Worm (Caenorhabditis elegans) whole organism, L2 larva: ENCODE measurements around the gene clec-127.

Source experiments
- C34F6.9 ChIP-seq: fragments of 150-350 bp; optimal IDR thresholded peaks from 2 replicates; lab custom pipeline; 2014; ENCODE audit warnings: missing biosample characterization, missing genetic modification characterization
- F13H6.1 ChIP-seq: sonication (generic microtip); optimal IDR thresholded peaks from 2 replicates; lab custom pipeline; 2016; ENCODE audit warnings: missing genetic modification characterization, missing compliant biosample characterization
- R02D3.7 ChIP-seq: fragments of 150-350 bp; optimal IDR thresholded peaks from 2 replicates; lab custom pipeline; 2014; ENCODE audit warnings: missing biosample characterization, missing genetic modification characterization
- Y55F3AM.14 ChIP-seq: fragments of 200-800 bp; sonication (Bioruptor generic); optimal IDR thresholded peaks from 2 replicates; lab custom pipeline; 2018; ENCODE audit warnings: mild to moderate bottlenecking, missing genetic modification characterization, missing compliant biosample characterization
- alr-1 ChIP-seq: fragments of 150-350 bp; optimal IDR thresholded peaks from 2 replicates; lab custom pipeline; 2014; ENCODE audit warnings: missing biosample characterization, missing genetic modification characterization
- aly-2 ChIP-seq: fragments of 150-350 bp; optimal IDR thresholded peaks from 2 replicates; lab custom pipeline; 2014; ENCODE audit warnings: missing biosample characterization, missing genetic modification characterization
- blmp-1 ChIP-seq: sonication (generic microtip); optimal IDR thresholded peaks from 2 replicates; lab custom pipeline; 2017; ENCODE audit warnings: missing genetic modification characterization, mild to moderate bottlenecking, missing compliant biosample characterization, antibody characterized with exemption, moderate library complexity; ENCODE audit not compliant: insufficient read depth
- ceh-16 ChIP-seq: fragments of 150-350 bp; optimal IDR thresholded peaks from 2 replicates; lab custom pipeline; 2014; ENCODE audit warnings: missing biosample characterization, missing genetic modification characterization
- ceh-82 ChIP-seq: fragments of 150-350 bp; optimal IDR thresholded peaks from 2 replicates; lab custom pipeline; 2014; ENCODE audit warnings: missing biosample characterization, missing genetic modification characterization
- crh-2 ChIP-seq: sonication (generic microtip); optimal IDR thresholded peaks from 2 replicates; lab custom pipeline; 2017; ENCODE audit warnings: missing biosample characterization, missing genetic modification characterization
- dmd-4 ChIP-seq: sonication (generic microtip); optimal IDR thresholded peaks from 2 replicates; lab custom pipeline; 2017; ENCODE audit warnings: missing biosample characterization, missing genetic modification characterization
- egl-27 ChIP-seq: sonication (generic microtip); optimal IDR thresholded peaks from 3 replicates; lab custom pipeline; 2017; ENCODE audit warnings: missing biosample characterization, missing genetic modification reagents, missing genetic modification characterization
- elt-1 ChIP-seq: fragments of 150-350 bp; optimal IDR thresholded peaks from 2 replicates; lab custom pipeline; 2014; ENCODE audit warnings: missing biosample characterization, missing genetic modification characterization
- fos-1 ChIP-seq: fragments of 150-350 bp; optimal IDR thresholded peaks from 2 replicates; lab custom pipeline; 2014; ENCODE audit warnings: missing biosample characterization, missing genetic modification characterization
- gmeb-1 ChIP-seq: fragments of 150-350 bp; optimal IDR thresholded peaks from 2 replicates; lab custom pipeline; 2014; ENCODE audit warnings: missing biosample characterization, missing genetic modification characterization
- lin-11 ChIP-seq: fragments of 150-350 bp; sonication (generic microtip); optimal IDR thresholded peaks from 2 replicates; lab custom pipeline; 2014; ENCODE audit warnings: missing biosample characterization, missing genetic modification characterization, inconsistent platforms, mixed read lengths
- lin-39 ChIP-seq: fragments of 150-350 bp; optimal IDR thresholded peaks from 2 replicates; lab custom pipeline; 2014; ENCODE audit warnings: missing biosample characterization, missing genetic modification reagents, missing genetic modification characterization
- lsy-2 ChIP-seq, 2 experiments: fragments of 150-350 bp in 1 of 2; sonication (generic microtip) in 1 of 2; optimal IDR thresholded peaks; 2 replicates each; lab custom pipeline; 2014 to 2017; ENCODE audit warnings: missing biosample characterization in 2 of 2, missing genetic modification characterization in 2 of 2
- mbf-1 ChIP-seq: sonication (generic microtip); optimal IDR thresholded peaks from 2 replicates; lab custom pipeline; 2017; ENCODE audit warnings: missing biosample characterization, missing genetic modification characterization
- mdl-1 ChIP-seq, 2 experiments: fragments of 150-350 bp in 1 of 2; sonication (generic microtip) in 1 of 2; optimal IDR thresholded peaks; 2 replicates each; lab custom pipeline; 2017; ENCODE audit warnings: missing biosample characterization in 2 of 2, missing genetic modification characterization in 2 of 2
- nhr-10 ChIP-seq: sonication (generic microtip); optimal IDR thresholded peaks from 2 replicates; lab custom pipeline; 2017; ENCODE audit warnings: missing biosample characterization, missing genetic modification characterization
- nhr-129 ChIP-seq: fragments of 150-350 bp; optimal IDR thresholded peaks from 2 replicates; lab custom pipeline; 2014; ENCODE audit warnings: missing biosample characterization, missing genetic modification characterization
- nhr-21 ChIP-seq: fragments of 150-350 bp; optimal IDR thresholded peaks from 2 replicates; lab custom pipeline; 2014; ENCODE audit warnings: missing biosample characterization, missing genetic modification characterization
- nhr-23 ChIP-seq: fragments of 150-350 bp; optimal IDR thresholded peaks from 2 replicates; lab custom pipeline; 2014; ENCODE audit warnings: missing biosample characterization, missing genetic modification reagents, missing genetic modification characterization
- nhr-237 ChIP-seq: fragments of 150-350 bp; optimal IDR thresholded peaks from 2 replicates; lab custom pipeline; 2014; ENCODE audit warnings: missing biosample characterization, missing genetic modification characterization
- nhr-6 ChIP-seq: fragments of 150-350 bp; optimal IDR thresholded peaks from 2 replicates; lab custom pipeline; 2014; ENCODE audit warnings: missing biosample characterization, missing genetic modification characterization
- nhr-77 ChIP-seq: fragments of 150-350 bp; optimal IDR thresholded peaks from 2 replicates; lab custom pipeline; 2014; ENCODE audit warnings: missing biosample characterization, missing genetic modification characterization
- sem-4 ChIP-seq: fragments of 150-350 bp; optimal IDR thresholded peaks from 2 replicates; lab custom pipeline; 2014; ENCODE audit warnings: missing biosample characterization, missing genetic modification reagents, missing genetic modification characterization
- skn-1 ChIP-seq: sonication (generic microtip); optimal IDR thresholded peaks from 2 replicates; lab custom pipeline; 2017; ENCODE audit warnings: missing biosample characterization, missing genetic modification characterization
- sma-3 ChIP-seq: sonication (generic microtip); optimal IDR thresholded peaks from 2 replicates; lab custom pipeline; 2016; ENCODE audit warnings: missing genetic modification reagents, missing genetic modification characterization, missing compliant biosample characterization
- sma-9 ChIP-seq, 2 experiments: fragments of 150-350 bp in 1 of 2; sonication (generic microtip) in 1 of 2; optimal IDR thresholded peaks; 2 replicates each; lab custom pipeline; 2014 to 2016; ENCODE audit warnings: missing genetic modification characterization in 2 of 2, mild to moderate bottlenecking in 1 of 2, missing biosample characterization in 1 of 2, missing compliant biosample characterization in 1 of 2, missing genetic modification reagents in 1 of 2, moderate library complexity in 1 of 2
- unc-39 ChIP-seq: fragments of 150-350 bp; optimal IDR thresholded peaks from 2 replicates; lab custom pipeline; 2014; ENCODE audit warnings: missing biosample characterization, missing genetic modification characterization
- unc-55 ChIP-seq: fragments of 150-350 bp; sonication (generic microtip); optimal IDR thresholded peaks from 3 replicates; lab custom pipeline; 2014; ENCODE audit warnings: missing biosample characterization, missing genetic modification reagents, missing genetic modification characterization
- unc-62 ChIP-seq: fragments of 150-350 bp; optimal IDR thresholded peaks from 2 replicates; lab custom pipeline; 2014; ENCODE audit warnings: missing biosample characterization, missing genetic modification reagents, missing genetic modification characterization
- zag-1 ChIP-seq: fragments of 150-350 bp; optimal IDR thresholded peaks from 2 replicates; lab custom pipeline; 2014; ENCODE audit warnings: missing biosample characterization, missing genetic modification characterization
- ztf-11 ChIP-seq: sonication (generic microtip); optimal IDR thresholded peaks from 2 replicates; lab custom pipeline; 2017; ENCODE audit warnings: missing biosample characterization, missing genetic modification characterization

Gene clec-127

ce11 chrII:3578121-3578520, 9.1 kb upstream of the clec-127 start, which contains the start of gene clec-133:
clec-133 (plus strand) TSS chrII:3578421.
- TF ChIP-seq aly-2: no peak
- no peak for TF ChIP-seq nhr-129
- TF ChIP-seq nhr-10 (tag; lab: Kevin White, UChicago): no peak
- no peak for TF ChIP-seq nhr-23 (tag; lab: Kevin White, UChicago)
- TF ChIP-seq alr-1 (tag; lab: Kevin White, UChicago): no peak
- TF ChIP-seq elt-1 (tag; lab: Kevin White, UChicago): no peak
- no peak for TF ChIP-seq unc-62 (GFP tag; lab: Kevin White, UChicago)
- no peak for TF ChIP-seq nhr-77 (tag; lab: Kevin White, UChicago)
- TF ChIP-seq C34F6.9 (tag; lab: Kevin White, UChicago): no peak
- no peak for TF ChIP-seq nhr-21 (tag; lab: Kevin White, UChicago)
- TF ChIP-seq egl-27: no peak
- no peak for TF ChIP-seq sem-4 (tag; lab: Kevin White, UChicago)
- no peak for TF ChIP-seq blmp-1 (tag; lab: Kevin White, UChicago)
- no peak for TF ChIP-seq ztf-11 (tag; lab: Kevin White, UChicago)
- no peak for TF ChIP-seq R02D3.7 (tag; lab: Kevin White, UChicago)
- TF ChIP-seq mdl-1 (tag; optimal IDR thresholded peaks at IDR 0.05; lab: Kevin White, UChicago): no peak
- no peak for TF ChIP-seq zag-1 (tag; lab: Kevin White, UChicago)
- no peak for TF ChIP-seq fos-1 (tag; lab: Kevin White, UChicago)

- TF ChIP-seq skn-1 (tag; lab: Kevin White, UChicago) (no peak), ceh-82 (tag; lab: Kevin White, UChicago) (no peak), unc-55 (GFP tag; lab: Kevin White, UChicago) (no peak), F13H6.1 (tag; lab: Kevin White, UChicago) (no peak), fos-1 (tag; lab: Kevin White, UChicago) (no peak)
Measured at ce11 chrII:3576742-3577141, 7.7 kb upstream of the clec-127 start, which contains the start of gene clec-132. clec-132 (plus strand) TSS chrII:3577042.

ce11 chrII:3573255-3573654, 4.2 kb upstream of the clec-127 start, which contains the start of gene clec-130:
clec-130 (plus strand) TSS chrII:3573555.
- TF ChIP-seq nhr-129 (no peak), ceh-16 (tag; lab: Kevin White, UChicago) (no peak), dmd-4 (no peak)

ce11 chrII:3570927-3571538, 2.0 kb upstream of the clec-127 start, which contains the start of the genes clec-128 and clec-129:
clec-128 (minus strand) TSS chrII:3571027.
clec-129 (plus strand) TSS chrII:3571488.
- no peak for TF ChIP-seq R02D3.7 (tag; lab: Kevin White, UChicago)

- TF ChIP-seq sma-3 (GFP tag; lab: Kevin White, UChicago) (peak; percentile 22), gmeb-1 (tag; lab: Kevin White, UChicago) (peak; percentile 39)
Measured at ce11 chrII:3567576-3567975, 1.4 kb downstream of the clec-127 start.

ce11 chrII:3567066-3567465, 2.0 kb downstream of the clec-127 start:
- TF ChIP-seq gmeb-1 (tag; lab: Kevin White, UChicago): no peak
- no peak for TF ChIP-seq unc-39 (tag; lab: Kevin White, UChicago)
- no peak for TF ChIP-seq ceh-82 (tag; lab: Kevin White, UChicago)
- no peak for TF ChIP-seq lin-11 (tag; lab: Kevin White, UChicago)
- no peak for TF ChIP-seq nhr-10 (tag; lab: Kevin White, UChicago)
- TF ChIP-seq nhr-237 (tag; lab: Kevin White, UChicago): no peak
- TF ChIP-seq mbf-1 (tag; lab: Kevin White, UChicago): no peak
- TF ChIP-seq nhr-6 (tag; lab: Kevin White, UChicago): no peak
- TF ChIP-seq Y55F3AM.14 (GFP tag; lab: Kevin White, UChicago): no peak
- no peak for TF ChIP-seq sma-9 (GFP tag; optimal IDR thresholded peaks at IDR 0.05; lab: Kevin White, UChicago)
- TF ChIP-seq sma-9 (tag; optimal IDR thresholded peaks at IDR 0.05; lab: Kevin White, UChicago): no peak
- no peak for TF ChIP-seq skn-1 (tag; lab: Kevin White, UChicago)
- TF ChIP-seq lsy-2 (tag; optimal IDR thresholded peaks at IDR 0.05; lab: Kevin White, UChicago): no peak
- TF ChIP-seq sem-4 (tag; lab: Kevin White, UChicago): no peak
- TF ChIP-seq crh-2: no peak
- TF ChIP-seq zag-1 (tag; lab: Kevin White, UChicago): no peak
- no peak for TF ChIP-seq dmd-4
- no peak for TF ChIP-seq F13H6.1 (tag; lab: Kevin White, UChicago)
- TF ChIP-seq nhr-77 (tag; lab: Kevin White, UChicago): no peak
- no peak for TF ChIP-seq lin-39 (tag; lab: Kevin White, UChicago)
- TF ChIP-seq, all 48 proteins: peak for 0
